Worm (Caenorhabditis elegans) whole organism, L4 larva: ENCODE data around the gene sng-1.

Experiments used
- D1046.2 ChIP-seq: fragments of 200-800 bp; sonication (Bioruptor generic); IDR thresholded peaks from 2 replicates; pipeline ENCODE4 v1.3.6; 2022; ENCODE audit warnings: missing genetic modification characterization, missing compliant biosample characterization
- F26F4.8 ChIP-seq: fragments of 200-800 bp; sonication (Bioruptor generic); conservative IDR thresholded peaks from 2 replicates; pipeline ENCODE4 v1.3.6; 2022; ENCODE audit warnings: missing genetic modification characterization, missing compliant biosample characterization
- R02D3.7 ChIP-seq: fragments of 150-350 bp; sonication (generic microtip); optimal IDR thresholded peaks from 3 replicates; lab custom pipeline; 2014; ENCODE audit warnings: missing biosample characterization, missing genetic modification characterization
- T26A8.4 ChIP-seq: fragments of 200-800 bp; sonication (Bioruptor generic); IDR thresholded peaks from 2 replicates; pipeline ENCODE4 v1.3.6; 2022; ENCODE audit warnings: missing genetic modification characterization, missing compliant biosample characterization
- Y48G9A.11 ChIP-seq: fragments of 200-800 bp; sonication (Bioruptor generic); IDR thresholded peaks from 2 replicates; pipeline ENCODE4 v1.3.6; 2022; ENCODE audit warnings: missing genetic modification reagents, missing genetic modification characterization, missing compliant biosample characterization
- aha-1 ChIP-seq: fragments of 150-350 bp; peaks from one replicate; lab custom pipeline; 2014; ENCODE audit warnings: missing biosample characterization, missing genetic modification characterization
- aly-2 ChIP-seq: sonication (generic microtip); optimal IDR thresholded peaks from 2 replicates; lab custom pipeline; 2018; ENCODE audit warnings: missing biosample characterization, missing genetic modification characterization
- ama-1 ChIP-seq: fragments of 150-350 bp; optimal IDR thresholded peaks from 2 replicates; lab custom pipeline; 2014; ENCODE audit warnings: inconsistent platforms, mixed read lengths
- ceh-20 ChIP-seq: fragments of 200-800 bp; sonication (Bioruptor generic); IDR thresholded peaks from 2 replicates; pipeline ENCODE4 v1.3.6; 2022; ENCODE audit warnings: missing genetic modification reagents, missing genetic modification characterization, missing compliant biosample characterization
- ceh-28 ChIP-seq: fragments of 150-350 bp; optimal IDR thresholded peaks from 2 replicates; lab custom pipeline; 2014; ENCODE audit warnings: missing biosample characterization, missing genetic modification reagents, missing genetic modification characterization
- cey-2 ChIP-seq: sonication (generic microtip); optimal IDR thresholded peaks from 3 replicates; lab custom pipeline; 2017; ENCODE audit warnings: missing genetic modification characterization, mild to moderate bottlenecking, missing compliant biosample characterization, antibody characterized with exemption, borderline replicate concordance; ENCODE audit not compliant: insufficient read depth
- ctbp-1 ChIP-seq: fragments of 200-800 bp; sonication (Bioruptor generic); IDR thresholded peaks from 2 replicates; pipeline ENCODE4 v1.3.6; 2022; ENCODE audit warnings: missing genetic modification reagents, missing genetic modification characterization, missing compliant biosample characterization
- daf-12 ChIP-seq: fragments of 150-350 bp; optimal IDR thresholded peaks from 2 replicates; lab custom pipeline; 2014; ENCODE audit warnings: missing biosample characterization, missing genetic modification reagents, missing genetic modification characterization
- dmd-6 ChIP-seq: fragments of 200-800 bp; sonication (Bioruptor generic); IDR thresholded peaks from 2 replicates; pipeline ENCODE4 v1.3.6; 2022; ENCODE audit warnings: missing genetic modification reagents, missing genetic modification characterization, missing compliant biosample characterization
- dmd-8 ChIP-seq: fragments of 200-800 bp; sonication (Bioruptor generic); IDR thresholded peaks from 2 replicates; pipeline ENCODE4 v1.3.6; 2022; ENCODE audit warnings: missing genetic modification characterization, missing compliant biosample characterization
- dpl-1 ChIP-seq: fragments of 150-350 bp; optimal IDR thresholded peaks from 2 replicates; lab custom pipeline; 2014; ENCODE audit warnings: missing biosample characterization, missing genetic modification reagents, missing genetic modification characterization
- egl-27 ChIP-seq: sonication (generic microtip); optimal IDR thresholded peaks from 3 replicates; lab custom pipeline; 2017; ENCODE audit warnings: missing biosample characterization, missing genetic modification reagents, missing genetic modification characterization
- hif-1 ChIP-seq, 2 experiments: sonication (generic microtip); optimal IDR thresholded peaks; 2 replicates each; lab custom pipeline; 2016 to 2017; ENCODE audit warnings: missing compliant biosample characterization in 2 of 2, missing genetic modification characterization in 2 of 2, missing genetic modification reagents in 2 of 2, missing genotype in 2 of 2, mild to moderate bottlenecking in 1 of 2
- hlh-30 ChIP-seq: sonication (generic microtip); optimal IDR thresholded peaks from 2 replicates; lab custom pipeline; 2017; ENCODE audit warnings: antibody characterized with exemption, mild to moderate bottlenecking, missing genetic modification characterization, missing compliant biosample characterization; ENCODE audit not compliant: insufficient read depth
- lin-1 ChIP-seq: fragments of 200-800 bp; sonication (Bioruptor generic); IDR thresholded peaks from 2 replicates; pipeline ENCODE4 v1.3.6; 2022; ENCODE audit warnings: missing genetic modification reagents, missing genetic modification characterization, missing compliant biosample characterization
- lin-15B ChIP-seq: fragments of 150-350 bp; sonication (generic microtip); optimal IDR thresholded peaks from 3 replicates; lab custom pipeline; 2014; ENCODE audit warnings: missing biosample characterization, missing genetic modification characterization
- lin-38 ChIP-seq: fragments of 200-800 bp; sonication (Bioruptor generic); IDR thresholded peaks from 2 replicates; pipeline ENCODE4 v1.3.6; 2022; ENCODE audit warnings: missing genetic modification reagents, missing genetic modification characterization, missing compliant biosample characterization
- lin-39 ChIP-seq: fragments of 150-350 bp; optimal IDR thresholded peaks from 2 replicates; lab custom pipeline; 2014; ENCODE audit warnings: missing biosample characterization, missing genetic modification reagents, missing genetic modification characterization
- madf-5 ChIP-seq, 2 experiments: fragments of 200-800 bp; sonication (Bioruptor generic); IDR thresholded peaks; 2 replicates each; pipeline ENCODE4 v1.3.6; 2022; ENCODE audit warnings: missing compliant biosample characterization in 2 of 2, missing genetic modification characterization in 2 of 2
- mep-1 ChIP-seq: fragments of 150-350 bp; sonication (generic microtip); optimal IDR thresholded peaks from 3 replicates; lab custom pipeline; 2014; ENCODE audit warnings: missing biosample characterization, missing genetic modification characterization
- nhr-237 ChIP-seq: sonication (generic microtip); optimal IDR thresholded peaks from 2 replicates; lab custom pipeline; 2017; ENCODE audit warnings: missing biosample characterization, missing genetic modification characterization
- nhr-25 ChIP-seq: sonication (generic microtip); optimal IDR thresholded peaks from 2 replicates; lab custom pipeline; 2017; ENCODE audit warnings: missing genetic modification characterization, mild to moderate bottlenecking, missing compliant biosample characterization, antibody characterized with exemption, moderate library complexity, borderline replicate concordance; ENCODE audit not compliant: insufficient read depth
- nhr-28 ChIP-seq: fragments of 150-350 bp; optimal IDR thresholded peaks from 2 replicates; lab custom pipeline; 2014; ENCODE audit warnings: missing biosample characterization, missing genetic modification characterization
- nhr-77 ChIP-seq: fragments of 150-350 bp; optimal IDR thresholded peaks from 2 replicates; lab custom pipeline; 2014; ENCODE audit warnings: missing biosample characterization, missing genetic modification characterization
- pha-4 ChIP-seq, 2 experiments: fragments of 150-350 bp in 1 of 2; fragments of 200-800 bp in 1 of 2; sonication (Bioruptor generic) in 1 of 2; IDR thresholded peaks in 1 of 2; optimal IDR thresholded peaks in 1 of 2; 2 replicates each; pipeline versions ENCODE4 v1.3.6 to Lab custom; 2014 to 2022; ENCODE audit warnings: missing genetic modification characterization in 2 of 2, missing genetic modification reagents in 2 of 2, missing biosample characterization in 1 of 2, missing compliant biosample characterization in 1 of 2
- pqm-1 ChIP-seq: sonication (generic microtip); optimal IDR thresholded peaks from 2 replicates; lab custom pipeline; 2017; ENCODE audit warnings: missing biosample characterization, missing genetic modification characterization
- snpc-1.2 ChIP-seq: fragments of 200-800 bp; sonication (Bioruptor generic); IDR thresholded peaks from 2 replicates; pipeline ENCODE4 v1.3.6; 2022; ENCODE audit warnings: missing genetic modification reagents, missing genetic modification characterization, missing compliant biosample characterization
- tra-1 ChIP-seq: fragments of 200-800 bp; sonication (Bioruptor generic); IDR thresholded peaks from 2 replicates; pipeline ENCODE4 v1.3.6; 2022; ENCODE audit warnings: missing genetic modification reagents, missing genetic modification characterization, missing compliant biosample characterization
- unc-62 ChIP-seq, 3 experiments: fragments of 150-350 bp in 1 of 3; sonication (generic microtip); optimal IDR thresholded peaks in 2 of 3; peaks in 1 of 3; 1 replicate in 1 of 3; 2 replicates in 2 of 3; lab custom pipeline; 2014 to 2017; ENCODE audit warnings: missing biosample characterization in 3 of 3, missing genetic modification characterization in 3 of 3, missing genetic modification reagents in 3 of 3, missing genotype in 1 of 3
- zag-1 ChIP-seq: fragments of 150-350 bp; optimal IDR thresholded peaks from 2 replicates; lab custom pipeline; 2014; ENCODE audit warnings: missing biosample characterization, missing genetic modification characterization
- zfp-2 ChIP-seq: sonication (generic microtip); optimal IDR thresholded peaks from 2 replicates; lab custom pipeline; 2016; ENCODE audit warnings: mild to moderate bottlenecking, missing genetic modification characterization, missing compliant biosample characterization
- zfp-3 ChIP-seq: fragments of 200-800 bp; sonication (Bioruptor generic); conservative IDR thresholded peaks from 2 replicates; pipeline ENCODE4 v1.3.6; 2022; ENCODE audit warnings: missing genetic modification reagents, missing genetic modification characterization, missing compliant biosample characterization
- zip-11 ChIP-seq: fragments of 200-800 bp; sonication (Bioruptor generic); IDR thresholded peaks from 2 replicates; pipeline ENCODE4 v1.3.6; 2022; ENCODE audit warnings: missing genetic modification characterization, missing compliant biosample characterization
- zip-2 ChIP-seq: fragments of 150-350 bp; optimal IDR thresholded peaks from 2 replicates; lab custom pipeline; 2014; ENCODE audit warnings: missing biosample characterization, missing genetic modification characterization
- ztf-7 ChIP-seq: fragments of 150-350 bp; optimal IDR thresholded peaks from 2 replicates; lab custom pipeline; 2014; ENCODE audit warnings: missing biosample characterization, missing genetic modification characterization

The sng-1 gene

ce11 chrX:7323604-7324003 is 3.8 kb upstream of the sng-1 start (continued):
- TF ChIP-seq pqm-1 (tag; lab: Kevin White, UChicago) (no peak), nhr-237 (tag; lab: Kevin White, UChicago) (no peak), aly-2 (no peak), dpl-1 (GFP tag; lab: Kevin White, UChicago) (no peak), pha-4 (GFP tag; IDR thresholded peaks at IDR 0.05; lab: Robert Waterston, UW) (peak; percentile 87; the same call in 1 of the 2 replicates), pha-4 (tag; optimal IDR thresholded peaks at IDR 0.05; lab: Kevin White, UChicago) (no peak), ceh-20 (GFP tag; lab: Robert Waterston, UW) (0 out of 2 replicates have a peak, but pooled peaks have one; percentile 33), snpc-1.2 (peak; percentile 86), zfp-3 (GFP tag; lab: Robert Waterston, UW) (no peak), zag-1 (tag; lab: Kevin White, UChicago) (no peak), aha-1 (no peak), tra-1 (0 out of 2 replicates have a peak, but pooled peaks have one; percentile 51), D1046.2 (GFP tag; lab: Robert Waterston, UW) (peak; percentile 64; the same call in 1 of the 2 replicates), daf-12 (tag; lab: Kevin White, UChicago) (no peak), hif-1 (tag; optimal IDR thresholded peaks at IDR 0.05; lab: Kevin White, UChicago) (peak in 1 of 2 experiments; percentile 13), mep-1 (peak; percentile 54)

ce11 chrX:7328065-7328564 is 714 bp downstream of the sng-1 start:
- 0 out of 2 replicates have a peak, but pooled peaks have one; percentile 7 for TF ChIP-seq dmd-6 (GFP tag; lab: Robert Waterston, UW)
- TF ChIP-seq pha-4 (GFP tag; IDR thresholded peaks at IDR 0.05; lab: Robert Waterston, UW): no peak
- no peak for TF ChIP-seq pha-4 (tag; optimal IDR thresholded peaks at IDR 0.05; lab: Kevin White, UChicago)
- TF ChIP-seq unc-62 (GFP tag; optimal IDR thresholded peaks at IDR 0.05 in 1 of 2; lab: Kevin White, UChicago): peak in 1 of 2 experiments; percentile 10
- TF ChIP-seq unc-62 (tag; optimal IDR thresholded peaks at IDR 0.05; lab: Kevin White, UChicago): no peak

ce11 chrX:7329601-7330000 is 2.2 kb downstream of the sng-1 start, which contains the start of gene ttr-59:
TSS of gene ttr-59 (plus strand) at chrX:7329818.
- peak; percentile 58 for TF ChIP-seq hlh-30 (tag; lab: Kevin White, UChicago)
- TF ChIP-seq nhr-77 (tag; lab: Kevin White, UChicago): no peak
- TF ChIP-seq lin-39 (tag; lab: Kevin White, UChicago): no peak
- TF ChIP-seq zfp-3 (GFP tag; lab: Robert Waterston, UW): no peak
- TF ChIP-seq dmd-8 (GFP tag; lab: Robert Waterston, UW): no peak
- no peak for TF ChIP-seq ztf-7
- peak; percentile 5 for TF ChIP-seq nhr-28
- no peak for TF ChIP-seq ctbp-1 (GFP tag; lab: Robert Waterston, UW)
- TF ChIP-seq egl-27 (tag; lab: Kevin White, UChicago): no peak
- TF ChIP-seq lin-15B: no peak
- no peak for TF ChIP-seq lin-1 (GFP tag; lab: Robert Waterston, UW)
- no peak for TF ChIP-seq R02D3.7 (tag; lab: Kevin White, UChicago)
- peak; percentile 4 for TF ChIP-seq ama-1 (lab: Kevin White, UChicago)

- no peak for TF ChIP-seq ceh-28 (tag; lab: Kevin White, UChicago)
- TF ChIP-seq Y48G9A.11: no peak
- TF ChIP-seq nhr-25: peak; percentile 1
- no peak for TF ChIP-seq lin-39 (tag; lab: Kevin White, UChicago)
Observed at ce11 chrX:7330685-7331196, 3.3 kb downstream of the sng-1 start, which contains the start of gene ttr-30. TSS of gene ttr-30 (plus strand) at chrX:7330949.

ce11 chrX:7334302-7334724 is 6.9 kb downstream of the sng-1 start, which contains the start of gene epg-7:
TSS of gene epg-7 (plus strand) at chrX:7334714.
- no peak for TF ChIP-seq zip-11 (GFP tag; lab: Robert Waterston, UW)
- peak; percentile 91 for TF ChIP-seq nhr-28
- peak; percentile 94 for TF ChIP-seq ceh-20 (GFP tag; lab: Robert Waterston, UW)
- TF ChIP-seq lin-38 (GFP tag; lab: Robert Waterston, UW): peak; percentile 76
- peak; percentile 99 for TF ChIP-seq aha-1
- TF ChIP-seq zag-1 (tag; lab: Kevin White, UChicago): peak; percentile 39
- TF ChIP-seq F26F4.8: no peak
- TF ChIP-seq ztf-7: peak; percentile 87
- no peak for TF ChIP-seq lin-15B
- peak; percentile 21 for TF ChIP-seq ceh-28 (tag; lab: Kevin White, UChicago)
- TF ChIP-seq Y48G9A.11: no peak
- TF ChIP-seq dmd-8 (GFP tag; lab: Robert Waterston, UW): peak; percentile 31; the same call in 1 of the 2 replicates
- peak; percentile 91 for TF ChIP-seq T26A8.4 (GFP tag; lab: Robert Waterston, UW)
- no peak for TF ChIP-seq zip-2 (tag; lab: Kevin White, UChicago)
- 0 out of 4 replicates have a peak, but pooled peaks of 1 of the 2 experiments have one; percentile 59 for TF ChIP-seq madf-5 (GFP tag; IDR thresholded peaks at IDR 0.05; lab: Robert Waterston, UW)
- TF ChIP-seq cey-2 (tag; lab: Kevin White, UChicago): no peak
- TF ChIP-seq zfp-2 (tag; lab: Kevin White, UChicago): peak; percentile 9
